Fruit fly (Drosophila melanogaster): Measurements from ENCODE around the gene CG12541.

DNA sequence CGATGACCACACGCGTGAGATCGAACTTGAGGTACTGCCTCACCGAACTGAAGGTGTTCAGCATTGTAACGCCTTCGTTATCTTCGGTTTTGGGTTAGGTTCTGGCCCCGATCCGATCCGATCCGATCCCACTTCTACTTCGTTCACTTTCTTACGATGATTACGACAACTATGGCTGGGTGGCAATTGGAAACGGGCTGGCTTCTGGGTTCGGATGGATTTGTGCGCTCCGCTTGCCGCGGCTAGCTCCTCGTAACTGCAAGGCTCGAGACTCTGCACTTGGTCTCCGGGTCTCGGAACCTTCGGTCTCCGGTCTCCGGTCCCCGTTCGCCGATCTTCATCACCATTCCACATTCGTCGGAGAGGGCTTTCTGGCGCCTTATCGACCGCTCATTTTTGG, 72.5 kb downstream of the CG12541 start, which contains the start of gene Inx7:
- no peak for TF ChIP-seq ken (GFP tag; IDR thresholded peaks at IDR 0.05)
- TF ChIP-seq Mad (GFP tag; optimal IDR thresholded peaks at IDR 0.05), result no peak
- TF ChIP-seq CG15073 (GFP tag; optimal IDR thresholded peaks at IDR 0.05), result no peak
- no peak for TF ChIP-seq danr (GFP tag; IDR thresholded peaks at IDR 0.05)
- TF ChIP-seq CG4854 (GFP tag; optimal IDR thresholded peaks at IDR 0.05), result no peak
- no peak for TF ChIP-seq psq (GFP tag; optimal IDR thresholded peaks at IDR 0.05)
- TF ChIP-seq Opbp (GFP tag; IDR thresholded peaks at IDR 0.05; ENCODE audit: partially characterized antibody), result no peak
- TF ChIP-seq CG4360 (GFP tag; IDR thresholded peaks at IDR 0.05), result no peak
- no peak for TF ChIP-seq CG9932 (GFP tag; IDR thresholded peaks at IDR 0.05)
- no peak for TF ChIP-seq pum (GFP tag; optimal IDR thresholded peaks at IDR 0.05)
- no peak for TF ChIP-seq tgo (GFP tag; IDR thresholded peaks at IDR 0.05)
- no peak for TF ChIP-seq cas (GFP tag; IDR thresholded peaks at IDR 0.05)
- TF ChIP-seq CG11093 (GFP tag; IDR thresholded peaks at IDR 0.05), result no peak
- TF ChIP-seq CG14441 (GFP tag; IDR thresholded peaks at IDR 0.05), result no peak

Data from whole organism, embryonic.